Fruit fly (Drosophila melanogaster): ENCODE data around the gene Hexim.

dm6 chr3R:14630119-14630623, 29.1 kb upstream of the Hexim start, which contains the start of gene Cad88C:
- TF ChIP-seq Snoo (tag; optimal IDR thresholded peaks at IDR 0.05) (no peak), fd96Ca (GFP tag; IDR thresholded peaks at IDR 0.05) (no peak), D1 (tag; optimal IDR thresholded peaks at IDR 0.05) (no peak), EcR (GFP tag; optimal IDR thresholded peaks at IDR 0.05) (no peak), CG8301 (tag; optimal IDR thresholded peaks at IDR 0.05) (no peak), CG9948 (tag; optimal IDR thresholded peaks at IDR 0.05) (no peak), gl (tag; optimal IDR thresholded peaks at IDR 0.05) (no peak), rn (GFP tag; IDR thresholded peaks at IDR 0.05) (no peak), CG15710 (tag; optimal IDR thresholded peaks at IDR 0.05) (no peak), CG32121 (GFP tag; IDR thresholded peaks at IDR 0.05) (0 out of 2 replicates have a peak, but pooled peaks have one; percentile 14), CG17806 (tag; optimal IDR thresholded peaks at IDR 0.05) (no peak), CG34367 (tag; optimal IDR thresholded peaks at IDR 0.05) (no peak), CG12605 (GFP tag; IDR thresholded peaks at IDR 0.05) (no peak), Pif1A (GFP tag; optimal IDR thresholded peaks at IDR 0.05) (no peak)
